Worm (Caenorhabditis elegans): ENCODE results near the gene C28G1.6.

The C28G1.6 gene

DNA sequence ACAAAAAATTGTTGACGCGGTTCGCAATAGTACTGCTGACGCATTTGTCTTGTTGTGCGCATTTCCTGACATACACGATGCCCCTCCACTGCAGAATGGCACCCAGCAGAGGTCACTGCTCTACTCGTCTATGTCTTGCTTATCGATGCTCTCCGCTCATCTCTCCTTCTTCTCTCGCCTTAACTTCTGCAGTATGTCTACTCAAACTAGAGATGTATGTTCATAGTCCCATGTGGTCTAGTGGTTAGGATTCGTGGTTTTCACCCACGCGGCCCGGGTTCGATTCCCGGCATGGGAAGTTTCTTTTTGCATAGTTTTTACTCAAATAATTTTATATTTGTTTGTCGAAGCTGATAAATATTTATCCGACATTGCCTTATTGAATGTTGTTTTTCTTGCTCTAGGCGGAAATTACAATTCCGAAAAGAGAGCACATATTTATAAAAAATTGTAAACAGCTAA, 4.9 kb upstream of the C28G1.6 start, which contains the start of gene C28G1.2:
C28G1.2 (plus strand) TSS at position 130 of the 462 bp plus-strand sequence.
- TF ChIP-seq nhr-237 (tag; optimal IDR thresholded peaks at IDR 0.05) (peak; percentile 89), unc-62 (GFP tag; optimal IDR thresholded peaks at IDR 0.05) (peak; percentile 69), mab-5 (tag; optimal IDR thresholded peaks at IDR 0.05) (peak; percentile 1), nhr-76 (tag; optimal IDR thresholded peaks at IDR 0.05) (no peak), elt-1 (tag; optimal IDR thresholded peaks at IDR 0.05; ENCODE audit: borderline replicate concordance, insufficient read depth) (peak; percentile 33), nhr-12 (tag; optimal IDR thresholded peaks at IDR 0.05) (peak; percentile 68), ztf-11 (tag; optimal IDR thresholded peaks at IDR 0.05) (peak; percentile 51), mep-1 (tag; optimal IDR thresholded peaks at IDR 0.05) (peak; percentile 78), lin-13 (tag; optimal IDR thresholded peaks at IDR 0.05) (peak; percentile 72), cnd-1 (tag; optimal IDR thresholded peaks at IDR 0.05) (peak; percentile 97), lin-32 (GFP tag; optimal IDR thresholded peaks at IDR 0.05) (peak; percentile 93), drap-1 (GFP tag; optimal IDR thresholded peaks at IDR 0.05) (peak; percentile 98), tbx-8 (GFP tag; optimal IDR thresholded peaks at IDR 0.05) (peak; percentile 94), M03D4.4 (tag; optimal IDR thresholded peaks at IDR 0.05) (peak; percentile 97), lsy-2 (tag; optimal IDR thresholded peaks at IDR 0.05) (peak; percentile 79), nhr-28 (tag; optimal IDR thresholded peaks at IDR 0.05) (peak; percentile 67), hlh-1 (tag; optimal IDR thresholded peaks at IDR 0.05) (peak; percentile 69), snpc-4 (tag; optimal IDR thresholded peaks at IDR 0.05) (no peak), sptf-1 (tag; optimal IDR thresholded peaks at IDR 0.05) (peak; percentile 98), blmp-1 (tag; optimal IDR thresholded peaks at IDR 0.05) (peak; percentile 21), mls-2 (tag; optimal IDR thresholded peaks at IDR 0.05) (peak; percentile 99), ham-2 (GFP tag; optimal IDR thresholded peaks at IDR 0.05) (peak; percentile 93), elt-3 (tag; optimal IDR thresholded peaks at IDR 0.05) (peak; percentile 15), zip-8 (tag; optimal IDR thresholded peaks at IDR 0.05) (no peak), unc-120 (tag; optimal IDR thresholded peaks at IDR 0.05; ENCODE audit: poor library complexity, severe bottlenecking) (peak; percentile 98), pha-4 (tag; optimal IDR thresholded peaks at IDR 0.05) (peak; percentile 65), sem-2 (GFP tag; optimal IDR thresholded peaks at IDR 0.05) (peak; percentile 92), ceh-39 (tag; optimal IDR thresholded peaks at IDR 0.05) (peak; percentile 69), unc-39 (tag; optimal IDR thresholded peaks at IDR 0.05) (peak; percentile 88), flh-1 (GFP tag; optimal IDR thresholded peaks at IDR 0.05) (peak; percentile 94), ceh-43 (GFP tag; optimal IDR thresholded peaks at IDR 0.05) (peak; percentile 94), nhr-2 (tag; optimal IDR thresholded peaks at IDR 0.05) (peak; percentile 28), ceh-83 (GFP tag; optimal IDR thresholded peaks at IDR 0.05) (peak; percentile 98), bed-3 (GFP tag; optimal IDR thresholded peaks at IDR 0.05) (peak; percentile 90), ces-1 (GFP tag; optimal IDR thresholded peaks at IDR 0.05) (peak; percentile 78)

DNA sequence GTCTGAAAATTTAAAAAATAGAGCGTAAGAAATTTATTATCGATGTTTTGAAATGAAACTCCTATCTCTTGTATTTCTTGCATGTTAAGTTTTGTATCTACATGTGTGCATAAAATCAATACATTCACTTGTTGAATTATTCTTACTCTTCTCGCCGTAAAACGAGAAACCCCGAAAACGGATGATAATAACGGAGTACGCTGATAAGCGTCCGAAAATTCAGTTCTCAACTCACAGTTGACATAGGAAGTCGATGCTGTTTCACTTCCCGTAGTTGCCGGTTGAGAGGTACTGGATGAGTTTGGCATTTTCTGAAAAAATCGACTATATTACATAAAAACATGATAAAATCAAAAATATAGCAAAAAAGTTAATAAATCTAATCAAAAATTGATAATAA, 4.3 kb upstream of the C28G1.6 start, which contains the start of gene sec-15:
sec-15 (minus strand) TSS at position 311 of the 400 bp plus-strand sequence.
- no peak for TF ChIP-seq mab-5 (tag; optimal IDR thresholded peaks at IDR 0.05)
- no peak for TF ChIP-seq unc-39 (tag; optimal IDR thresholded peaks at IDR 0.05)
- no peak for TF ChIP-seq M03D4.4 (tag; optimal IDR thresholded peaks at IDR 0.05)
- TF ChIP-seq unc-120 (tag; optimal IDR thresholded peaks at IDR 0.05; ENCODE audit: poor library complexity, severe bottlenecking): no peak
- TF ChIP-seq zip-8 (tag; optimal IDR thresholded peaks at IDR 0.05): no peak
- TF ChIP-seq hlh-1 (tag; optimal IDR thresholded peaks at IDR 0.05): no peak
- no peak for TF ChIP-seq flh-1 (GFP tag; optimal IDR thresholded peaks at IDR 0.05)
- TF ChIP-seq nhr-2 (tag; optimal IDR thresholded peaks at IDR 0.05): no peak
- TF ChIP-seq bed-3 (GFP tag; optimal IDR thresholded peaks at IDR 0.05): no peak
- TF ChIP-seq cnd-1 (tag; optimal IDR thresholded peaks at IDR 0.05): no peak
- TF ChIP-seq drap-1 (GFP tag; optimal IDR thresholded peaks at IDR 0.05): no peak
- TF ChIP-seq nhr-28 (tag; optimal IDR thresholded peaks at IDR 0.05): no peak
- TF ChIP-seq sem-2 (GFP tag; optimal IDR thresholded peaks at IDR 0.05): no peak
- no peak for TF ChIP-seq nhr-237 (tag; optimal IDR thresholded peaks at IDR 0.05)
- TF ChIP-seq ceh-43 (GFP tag; optimal IDR thresholded peaks at IDR 0.05): no peak
- TF ChIP-seq nhr-12 (tag; optimal IDR thresholded peaks at IDR 0.05): no peak

DNA sequence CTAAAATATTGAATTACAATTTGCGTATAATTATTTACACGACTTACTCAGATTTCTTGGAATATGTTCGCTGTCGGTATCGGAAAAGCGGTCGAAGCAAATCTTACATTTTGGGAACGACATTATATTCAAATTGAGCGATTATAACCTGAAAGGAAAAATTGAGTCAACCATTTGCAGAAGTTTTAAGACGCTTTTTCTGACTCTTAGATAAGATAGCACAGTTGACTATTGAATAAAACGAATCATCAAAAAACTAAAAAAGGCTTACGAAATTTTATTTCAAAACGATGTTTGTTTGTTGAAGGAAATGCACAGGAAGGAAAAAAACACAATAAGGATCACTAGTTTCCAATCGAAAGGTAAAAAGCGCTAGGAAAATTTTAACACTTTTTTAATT, 2.7 kb downstream of the C28G1.6 start, which contains the start of gene rcs-1:
rcs-1 (minus strand) TSS at position 176 of the 400 bp plus-strand sequence.
- TF ChIP-seq unc-120 (tag; optimal IDR thresholded peaks at IDR 0.05; ENCODE audit: poor library complexity, severe bottlenecking): no peak
- TF ChIP-seq nhr-76 (tag; optimal IDR thresholded peaks at IDR 0.05): no peak
- no peak for TF ChIP-seq unc-62 (GFP tag; optimal IDR thresholded peaks at IDR 0.05)
- TF ChIP-seq lin-32 (GFP tag; optimal IDR thresholded peaks at IDR 0.05): no peak
- TF ChIP-seq lsy-2 (tag; optimal IDR thresholded peaks at IDR 0.05): no peak
